Fruit fly (Drosophila melanogaster) whole organism, adult: ENCODE data around the gene Patj.

Experiments
- CG11617 ChIP-seq: fragments of 200-800 bp; sonication (Bioruptor generic); optimal IDR thresholded peaks from 2 replicates; lab custom pipeline; 2017; ENCODE audit warnings: mild to moderate bottlenecking, missing biosample characterization, missing genetic modification reagents, missing genetic modification characterization
- CG12768 ChIP-seq: fragments of 200-800 bp; sonication (Bioruptor generic); optimal IDR thresholded peaks from 2 replicates; lab custom pipeline; 2017; ENCODE audit warnings: missing biosample characterization, missing genetic modification characterization, mild to moderate bottlenecking, moderate library complexity, missing genetic modification reagents
- CG14711 ChIP-seq: fragments of 200-800 bp; sonication (Bioruptor generic); optimal IDR thresholded peaks from 2 replicates; lab custom pipeline; 2018; ENCODE audit warnings: missing biosample characterization, mild to moderate bottlenecking, missing genetic modification characterization, moderate library complexity
- CG1620 ChIP-seq: fragments of 200-800 bp; sonication (Bioruptor generic); optimal IDR thresholded peaks from 2 replicates; lab custom pipeline; 2016; ENCODE audit warnings: missing biosample characterization, missing genetic modification characterization
- CG5204 ChIP-seq: fragments of 200-800 bp; sonication (Bioruptor generic); optimal IDR thresholded peaks from 2 replicates; lab custom pipeline; 2016; ENCODE audit warnings: missing biosample characterization, missing genetic modification characterization
- CG7045 ChIP-seq: fragments of 200-800 bp; sonication (Bioruptor generic); optimal IDR thresholded peaks from 2 replicates; lab custom pipeline; 2017; ENCODE audit warnings: missing biosample characterization, mild to moderate bottlenecking, missing genetic modification characterization
- CG7101 ChIP-seq: fragments of 200-800 bp; sonication (Bioruptor generic); optimal IDR thresholded peaks from 2 replicates; lab custom pipeline; 2018; ENCODE audit warnings: missing biosample characterization, mild to moderate bottlenecking, missing genetic modification characterization, moderate library complexity
- Clk ChIP-seq: fragments of 200-800 bp; sonication (Bioruptor generic); optimal IDR thresholded peaks from 2 replicates; lab custom pipeline; 2017; ENCODE audit warnings: missing biosample characterization, missing genetic modification characterization
- Crg-1 ChIP-seq: fragments of 200-800 bp; sonication (Bioruptor generic); optimal IDR thresholded peaks from 2 replicates; lab custom pipeline; 2016; ENCODE audit warnings: missing biosample characterization, missing genetic modification characterization
- Hr96 ChIP-seq: fragments of 200-800 bp; sonication (Bioruptor generic); optimal IDR thresholded peaks from 2 replicates; lab custom pipeline; 2016; ENCODE audit warnings: missing biosample characterization, missing genetic modification characterization
- Mnt ChIP-seq: fragments of 200-800 bp; sonication (Bioruptor generic); optimal IDR thresholded peaks from 2 replicates; lab custom pipeline; 2016; ENCODE audit warnings: missing biosample characterization, mild to moderate bottlenecking, missing genetic modification characterization
- bab1 ChIP-seq: fragments of 200-800 bp; sonication (Bioruptor generic); optimal IDR thresholded peaks from 3 replicates; lab custom pipeline; 2019; ENCODE audit warnings: missing biosample characterization, mild to moderate bottlenecking, missing genetic modification characterization, moderate library complexity
- cic ChIP-seq: fragments of 200-800 bp; sonication (Bioruptor generic); optimal IDR thresholded peaks from 2 replicates; lab custom pipeline; 2017; ENCODE audit warnings: missing biosample characterization, mild to moderate bottlenecking, missing genetic modification characterization, moderate library complexity
- cnc ChIP-seq, 2 experiments: fragments of >200 bp; optimal IDR thresholded peaks; 2 replicates each; lab custom pipeline; 2017
- kay ChIP-seq: fragments of 200-800 bp; sonication (Bioruptor generic); peaks from one replicate; lab custom pipeline; 2016; ENCODE audit warnings: missing biosample characterization, missing genetic modification characterization, borderline replicate concordance
- ovo ChIP-seq: fragments of 200-800 bp; sonication (Bioruptor generic); optimal IDR thresholded peaks from 2 replicates; lab custom pipeline; 2016; ENCODE audit warnings: missing biosample characterization, missing genetic modification characterization
- pad ChIP-seq: fragments of 200-800 bp; sonication (Bioruptor generic); optimal IDR thresholded peaks from 3 replicates; lab custom pipeline; 2017; ENCODE audit warnings: missing biosample characterization, missing genetic modification characterization, mild to moderate bottlenecking, moderate library complexity, missing genetic modification reagents
- tj ChIP-seq: fragments of 200-800 bp; sonication (Bioruptor generic); optimal IDR thresholded peaks from 3 replicates; lab custom pipeline; 2017; ENCODE audit warnings: missing biosample characterization, mild to moderate bottlenecking, missing genetic modification characterization, moderate library complexity
- toe ChIP-seq: fragments of 200-800 bp; sonication (Bioruptor generic); optimal IDR thresholded peaks from 2 replicates; lab custom pipeline; 2016; ENCODE audit warnings: missing biosample characterization, missing genetic modification characterization

The Patj gene

dm6 chr3L:1817405-1817804 lies 18.8 kb downstream of the Patj start:
- no peak for TF ChIP-seq cnc (optimal IDR thresholded peaks at IDR 0.05; lab: Kevin White, UChicago)
- no peak for TF ChIP-seq Mnt (GFP tag; lab: Kevin White, UChicago)
- TF ChIP-seq CG12768 (GFP tag; lab: Kevin White, UChicago) = no peak
- TF ChIP-seq kay (GFP tag; lab: Kevin White, UChicago) = no peak
- no peak for TF ChIP-seq tj (GFP tag; lab: Kevin White, UChicago)
- TF ChIP-seq Crg-1 (GFP tag; lab: Kevin White, UChicago) = no peak
- no peak for TF ChIP-seq bab1 (GFP tag; lab: Kevin White, UChicago)
- no peak for TF ChIP-seq Hr96
- no peak for TF ChIP-seq toe (GFP tag; lab: Kevin White, UChicago)

dm6 chr3L:1818834-1819233 lies 20.2 kb downstream of the Patj start:
- no peak for TF ChIP-seq Clk (GFP tag; lab: Kevin White, UChicago)
- no peak for TF ChIP-seq Mnt (GFP tag; lab: Kevin White, UChicago)

- TF ChIP-seq tj (GFP tag; lab: Kevin White, UChicago) = no peak
- no peak for TF ChIP-seq bab1 (GFP tag; lab: Kevin White, UChicago)
- no peak for TF ChIP-seq CG14711 (tag; lab: Kevin White, UChicago)
- no peak for TF ChIP-seq Clk (GFP tag; lab: Kevin White, UChicago)
- no peak for TF ChIP-seq CG5204 (GFP tag; lab: Kevin White, UChicago)
- TF ChIP-seq Hr96 = no peak
- no peak for TF ChIP-seq ovo (GFP tag; lab: Kevin White, UChicago)
- TF ChIP-seq CG1620 = no peak
- TF ChIP-seq CG7045 (GFP tag; lab: Kevin White, UChicago) = no peak
- TF ChIP-seq cnc (optimal IDR thresholded peaks at IDR 0.05; lab: Kevin White, UChicago) = no peak
- TF ChIP-seq cic = no peak
- no peak for TF ChIP-seq toe (GFP tag; lab: Kevin White, UChicago)
- TF ChIP-seq Crg-1 (GFP tag; lab: Kevin White, UChicago) = no peak
- TF ChIP-seq Mnt (GFP tag; lab: Kevin White, UChicago) = no peak
- no peak for TF ChIP-seq kay (GFP tag; lab: Kevin White, UChicago)
Observed at dm6 chr3L:1821140-1821539, 22.5 kb downstream of the Patj start.

- no peak for TF ChIP-seq CG12768 (GFP tag; lab: Kevin White, UChicago)
- TF ChIP-seq CG7045 (GFP tag; lab: Kevin White, UChicago) = no peak
- TF ChIP-seq pad (GFP tag; lab: Kevin White, UChicago) = no peak
- no peak for TF ChIP-seq Clk (GFP tag; lab: Kevin White, UChicago)
- TF ChIP-seq CG14711 (tag; lab: Kevin White, UChicago) = no peak
- TF ChIP-seq kay (GFP tag; lab: Kevin White, UChicago) = no peak
Observed at dm6 chr3L:1822365-1822764, 23.8 kb downstream of the Patj start.

- no peak for TF ChIP-seq kay (GFP tag; lab: Kevin White, UChicago)
- no peak for TF ChIP-seq Mnt (GFP tag; lab: Kevin White, UChicago)
- no peak for TF ChIP-seq CG11617
- no peak for TF ChIP-seq CG7045 (GFP tag; lab: Kevin White, UChicago)
Observed at dm6 chr3L:1827809-1828371, 29.3 kb downstream of the Patj start.

- no peak for TF ChIP-seq pad (GFP tag; lab: Kevin White, UChicago)
- no peak for TF ChIP-seq tj (GFP tag; lab: Kevin White, UChicago)
- no peak for TF ChIP-seq bab1 (GFP tag; lab: Kevin White, UChicago)
- no peak for TF ChIP-seq cnc (optimal IDR thresholded peaks at IDR 0.05; lab: Kevin White, UChicago)
- TF ChIP-seq Mnt (GFP tag; lab: Kevin White, UChicago) = no peak
- TF ChIP-seq kay (GFP tag; lab: Kevin White, UChicago) = no peak
- TF ChIP-seq Crg-1 (GFP tag; lab: Kevin White, UChicago) = no peak
Observed at dm6 chr3L:1829539-1829938, 30.9 kb downstream of the Patj start.

dm6 chr3L:1831753-1832268 lies 33.2 kb downstream of the Patj start, which contains the start of gene Cpr62Ba:
Gene Cpr62Ba (minus strand): TSS chr3L:1831783.
- TF ChIP-seq CG11617 = no peak
- TF ChIP-seq CG5204 (GFP tag; lab: Kevin White, UChicago) = no peak
- no peak for TF ChIP-seq pad (GFP tag; lab: Kevin White, UChicago)
- no peak for TF ChIP-seq CG7101 (tag; lab: Kevin White, UChicago)
- no peak for TF ChIP-seq CG7045 (GFP tag; lab: Kevin White, UChicago)
- TF ChIP-seq cic = no peak
- no peak for TF ChIP-seq Mnt (GFP tag; lab: Kevin White, UChicago)
- TF ChIP-seq cnc (optimal IDR thresholded peaks at IDR 0.05; lab: Kevin White, UChicago) = no peak
- no peak for TF ChIP-seq toe (GFP tag; lab: Kevin White, UChicago)
- TF ChIP-seq ovo (GFP tag; lab: Kevin White, UChicago) = no peak
- no peak for TF ChIP-seq CG1620
- TF ChIP-seq Crg-1 (GFP tag; lab: Kevin White, UChicago) = no peak
- TF ChIP-seq Hr96 = no peak
- no peak for TF ChIP-seq CG14711 (tag; lab: Kevin White, UChicago)
- no peak for TF ChIP-seq bab1 (GFP tag; lab: Kevin White, UChicago)
- no peak for TF ChIP-seq Clk (GFP tag; lab: Kevin White, UChicago)
- TF ChIP-seq kay (GFP tag; lab: Kevin White, UChicago) = no peak
